Worm (Caenorhabditis elegans): ENCODE measurements around the gene npp-10.

npp-10 gene

DNA sequence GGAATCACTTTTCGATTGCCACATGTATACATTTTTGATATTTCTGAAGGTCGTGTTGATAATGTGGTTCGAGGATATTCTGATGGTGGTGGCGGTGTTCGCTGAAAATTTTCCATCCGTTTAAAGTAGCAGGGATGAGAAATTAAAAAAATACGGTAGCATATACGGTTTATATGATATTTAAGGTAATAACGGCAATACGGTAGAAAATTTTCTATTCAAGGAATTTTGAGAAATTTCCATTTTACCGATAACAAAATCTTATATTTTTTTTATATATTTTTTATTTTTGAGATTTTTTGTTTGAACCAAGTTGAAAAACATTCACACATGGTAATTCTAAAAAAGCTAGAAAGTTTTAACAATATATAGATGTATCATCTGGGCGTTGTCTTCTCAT is 11.1 kb upstream of the npp-10 start, which contains the start of gene ZK328.6:
Gene ZK328.6, minus strand, starts transcription at position 101 of the 400 bp plus-strand sequence.
- no peak for TF ChIP-seq nhr-11 (tag; optimal IDR thresholded peaks at IDR 0.05)
- no peak for TF ChIP-seq ZK546.5 (tag; optimal IDR thresholded peaks at IDR 0.05)
- TF ChIP-seq nfya-1 (tag; optimal IDR thresholded peaks at IDR 0.05; ENCODE audit: insufficient read depth), result no peak
- TF ChIP-seq ama-1 (optimal IDR thresholded peaks at IDR 0.05), result no peak
- no peak for TF ChIP-seq mdl-1 (tag; optimal IDR thresholded peaks at IDR 0.05)
- TF ChIP-seq aly-2 (tag; optimal IDR thresholded peaks at IDR 0.05), result no peak
- TF ChIP-seq egl-5 (tag; optimal IDR thresholded peaks at IDR 0.05), result no peak
- no peak for TF ChIP-seq eor-1 (tag; optimal IDR thresholded peaks at IDR 0.05)
- no peak for TF ChIP-seq hmg-11 (tag; optimal IDR thresholded peaks at IDR 0.05)
- no peak for TF ChIP-seq elt-3 (tag; optimal IDR thresholded peaks at IDR 0.05)
- TF ChIP-seq lsy-12 (tag; optimal IDR thresholded peaks at IDR 0.05), result no peak
- no peak for TF ChIP-seq zag-1 (tag; optimal IDR thresholded peaks at IDR 0.05)

DNA sequence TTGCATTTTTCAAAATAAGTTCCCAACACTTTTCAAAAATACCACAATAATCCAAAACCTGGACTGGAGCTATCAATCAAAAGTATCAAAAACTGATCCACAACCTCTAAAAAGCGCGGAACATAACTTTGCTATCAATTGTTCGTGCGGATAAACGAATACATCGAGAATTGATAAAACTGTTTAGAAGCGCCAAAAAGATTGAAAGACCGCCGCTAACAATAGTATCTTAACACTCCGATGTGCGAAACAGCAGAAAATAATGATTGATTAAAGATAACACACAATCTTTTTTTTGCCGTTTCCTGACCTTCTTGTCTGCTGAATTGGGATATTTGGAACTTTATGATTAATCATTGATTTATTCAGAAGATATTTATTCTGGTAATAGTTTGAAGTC is 9.1 kb upstream of the npp-10 start, which contains the start of gene tbx-7:
Gene tbx-7, minus strand, starts transcription at position 101 of the 400 bp plus-strand sequence.
- TF ChIP-seq ZK546.5 (tag; optimal IDR thresholded peaks at IDR 0.05), result no peak
- TF ChIP-seq unc-39 (tag; optimal IDR thresholded peaks at IDR 0.05), result no peak
- no peak for TF ChIP-seq lsy-12 (tag; optimal IDR thresholded peaks at IDR 0.05)
- no peak for TF ChIP-seq nhr-76 (tag; optimal IDR thresholded peaks at IDR 0.05)
- TF ChIP-seq fkh-10 (GFP tag; optimal IDR thresholded peaks at IDR 0.05), result no peak
- no peak for TF ChIP-seq sea-2 (GFP tag; optimal IDR thresholded peaks at IDR 0.05)
- no peak for TF ChIP-seq nhr-67 (tag; optimal IDR thresholded peaks at IDR 0.05)
- TF ChIP-seq daf-12 (tag; optimal IDR thresholded peaks at IDR 0.05), result no peak

DNA sequence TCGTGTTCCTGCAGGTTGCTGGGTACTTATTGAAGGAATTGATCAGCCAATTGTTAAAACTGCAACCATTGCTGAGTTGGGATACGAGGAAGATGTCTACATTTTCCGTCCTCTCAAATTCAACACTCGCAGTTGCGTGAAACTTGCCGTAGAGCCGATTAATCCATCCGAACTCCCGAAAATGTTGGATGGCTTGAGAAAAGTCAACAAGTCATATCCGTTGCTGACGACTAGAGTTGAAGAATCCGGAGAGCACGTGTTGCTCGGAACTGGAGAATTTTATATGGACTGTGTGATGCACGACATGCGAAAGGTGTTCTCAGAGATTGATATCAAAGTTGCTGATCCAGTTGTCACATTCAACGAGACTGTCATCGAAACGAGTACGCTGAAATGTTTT is 8.1 kb downstream of the npp-10 start:
- TF ChIP-seq lsy-12 (tag; optimal IDR thresholded peaks at IDR 0.05), result no peak
- TF ChIP-seq lin-15B (tag; optimal IDR thresholded peaks at IDR 0.05), result no peak
- TF ChIP-seq ceh-28 (tag; optimal IDR thresholded peaks at IDR 0.05), result no peak
- no peak for TF ChIP-seq pha-4 (tag; optimal IDR thresholded peaks at IDR 0.05)
- TF ChIP-seq ZK546.5 (tag; optimal IDR thresholded peaks at IDR 0.05), result no peak
- no peak for TF ChIP-seq nfya-1 (tag; optimal IDR thresholded peaks at IDR 0.05; ENCODE audit: insufficient read depth)
- TF ChIP-seq sea-2 (GFP tag; optimal IDR thresholded peaks at IDR 0.05), result no peak
- no peak for TF ChIP-seq nhr-11 (tag; optimal IDR thresholded peaks at IDR 0.05)

DNA sequence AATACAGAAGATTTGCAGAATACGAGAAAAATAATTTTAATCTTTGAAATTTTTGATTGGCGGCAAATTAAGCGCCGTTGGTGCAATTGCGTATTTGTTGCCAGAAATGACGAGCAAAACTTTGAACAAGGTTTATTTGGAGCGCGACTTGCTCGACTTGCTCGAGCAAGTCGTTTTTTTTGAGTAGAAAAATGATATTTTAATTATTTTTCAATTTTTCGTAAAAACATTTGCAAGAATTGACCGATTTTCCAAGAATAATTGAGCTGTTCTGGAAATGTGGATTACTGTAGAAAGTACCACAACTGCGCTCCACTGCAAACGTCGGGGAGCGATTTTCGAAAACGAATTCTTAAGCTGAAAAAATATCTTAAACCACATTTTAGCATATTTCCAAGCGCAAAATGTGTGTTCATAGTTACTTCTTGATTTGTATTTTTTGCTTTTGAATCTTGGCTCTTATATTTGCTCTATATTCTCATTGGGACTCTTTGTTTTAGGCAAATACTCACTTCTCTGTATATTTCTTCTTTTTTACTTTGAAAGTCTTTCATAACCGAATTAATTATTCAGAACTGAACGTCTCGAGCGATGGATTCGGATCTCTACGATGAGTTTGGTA is 10.3 kb downstream of the npp-10 start, which contains the start of the genes gcna-1 and eftu-2:
Gene gcna-1, minus strand, starts transcription at position 96 of the 622 bp plus-strand sequence.
Gene eftu-2, plus strand, starts transcription at position 572 of the 622 bp plus-strand sequence.
- TF ChIP-seq ama-1 (optimal IDR thresholded peaks at IDR 0.05) (no peak), nhr-23 (tag; optimal IDR thresholded peaks at IDR 0.05) (no peak), fkh-2 (tag; optimal IDR thresholded peaks at IDR 0.05) (no peak), lin-15B (tag; optimal IDR thresholded peaks at IDR 0.05) (peak; percentile 70), nhr-237 (tag; optimal IDR thresholded peaks at IDR 0.05) (no peak), pqm-1 (tag; optimal IDR thresholded peaks at IDR 0.05) (no peak)

DNA sequence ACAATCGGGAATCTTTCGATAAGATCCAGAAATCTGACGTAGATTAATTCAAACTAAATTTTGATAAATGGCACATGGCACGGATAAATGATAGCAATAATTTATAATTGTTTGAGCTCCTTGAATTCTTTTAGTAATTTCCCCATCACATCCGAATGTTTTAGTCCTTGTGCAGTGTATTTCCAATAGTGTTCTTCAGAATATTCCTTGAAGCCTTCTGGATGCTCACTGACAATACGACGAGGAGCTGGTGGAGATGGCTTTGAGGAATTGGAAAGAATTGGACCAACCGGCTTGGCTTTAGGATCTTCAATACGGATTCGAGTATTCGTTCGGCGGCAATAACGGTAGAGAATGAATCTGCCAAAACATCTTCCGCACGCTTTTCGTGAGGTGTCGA is 12.9 kb downstream of the npp-10 start:
- TF ChIP-seq lin-39 (tag; optimal IDR thresholded peaks at IDR 0.05), result no peak
- peak; percentile 2 for TF ChIP-seq nhr-77 (tag; optimal IDR thresholded peaks at IDR 0.05)

DNA sequence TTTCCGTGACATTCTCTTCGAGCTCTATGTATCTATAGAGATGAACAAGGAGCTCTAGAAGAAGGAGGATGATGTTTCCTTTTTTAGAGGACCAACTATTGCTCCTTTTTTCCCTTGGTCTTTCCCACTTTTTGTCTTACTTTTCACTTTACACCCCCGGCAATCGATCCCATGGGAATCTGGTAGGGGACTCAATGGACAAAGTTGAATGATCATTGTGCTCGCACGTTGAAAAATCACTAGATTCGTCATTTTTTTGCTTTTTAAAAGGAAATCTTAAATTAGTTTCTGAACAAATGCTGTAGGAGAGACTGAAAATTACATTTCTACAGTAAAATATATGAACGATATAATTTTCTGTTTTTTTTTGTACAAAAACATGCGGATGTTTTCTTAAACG is 17.3 kb downstream of the npp-10 start:
- TF ChIP-seq snpc-4 (tag; optimal IDR thresholded peaks at IDR 0.05) (no peak), pqm-1 (tag; optimal IDR thresholded peaks at IDR 0.05) (no peak), lin-39 (tag; optimal IDR thresholded peaks at IDR 0.05) (peak; percentile 16)

DNA sequence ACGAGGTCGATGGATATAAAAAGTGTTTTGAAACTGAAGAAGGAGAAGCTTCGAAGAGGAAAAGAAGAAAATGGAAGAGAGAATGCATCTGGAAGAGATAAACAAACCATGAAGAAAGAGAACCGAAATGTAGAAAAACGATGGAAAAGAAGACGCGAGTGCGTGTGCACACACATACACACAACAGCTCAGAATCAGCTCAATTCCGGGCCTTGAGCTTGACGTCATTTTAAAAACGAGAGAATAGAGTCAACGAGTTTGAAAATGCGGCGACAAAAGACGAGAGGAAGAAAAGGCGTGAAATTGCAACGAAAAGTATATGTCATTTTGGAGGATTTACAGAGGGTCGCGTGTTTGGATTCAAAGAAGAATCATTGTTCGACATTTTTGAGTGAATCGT is 19.7 kb downstream of the npp-10 start:
- TF ChIP-seq tbx-2 (tag; optimal IDR thresholded peaks at IDR 0.05), result no peak
- peak; percentile 70 for TF ChIP-seq lin-39 (tag; optimal IDR thresholded peaks at IDR 0.05)
- TF ChIP-seq fkh-10 (GFP tag; optimal IDR thresholded peaks at IDR 0.05), result peak; percentile 1
- TF ChIP-seq nfya-1 (tag; optimal IDR thresholded peaks at IDR 0.05; ENCODE audit: insufficient read depth), result peak; percentile 67
- no peak for TF ChIP-seq elt-1 (tag; optimal IDR thresholded peaks at IDR 0.05)
- TF ChIP-seq hmg-11 (tag; optimal IDR thresholded peaks at IDR 0.05), result peak; percentile 59

Measured in whole organism, L3 larva.